Fruit fly (Drosophila melanogaster): ENCODE measurements around the gene CG45012.

Gene CG45012

DNA sequence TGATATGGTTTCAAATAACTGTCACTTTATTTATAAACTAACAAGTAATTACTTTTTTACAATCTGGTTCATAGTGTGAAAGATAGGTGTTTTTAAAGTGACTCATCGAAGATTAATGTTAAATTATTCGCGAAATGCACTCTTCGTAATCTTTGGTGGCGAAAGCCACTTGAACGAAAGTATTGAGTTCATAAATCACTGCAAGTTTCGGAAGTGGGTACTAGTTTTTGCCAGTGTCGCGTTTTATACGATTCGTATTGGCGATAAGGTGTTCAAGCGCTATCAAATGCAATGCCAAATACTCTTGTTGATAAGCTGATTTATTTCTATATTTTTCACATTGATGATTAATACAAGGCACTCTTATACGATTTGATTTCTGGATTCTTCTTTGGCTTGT, 7.1 kb downstream of the CG45012 start:
- no peak for TF ChIP-seq CG1602 (GFP tag; optimal IDR thresholded peaks at IDR 0.05)
- peak; percentile 13 for TF ChIP-seq CG2120 (GFP tag; optimal IDR thresholded peaks at IDR 0.05)
- 0 out of 2 replicates have a peak, but pooled peaks have one; percentile 33 for TF ChIP-seq CG11085 (GFP tag; IDR thresholded peaks at IDR 0.05)
- peak; percentile 0 for TF ChIP-seq gem (tag; optimal IDR thresholded peaks at IDR 0.05)

- TF ChIP-seq CG11504 (tag; optimal IDR thresholded peaks at IDR 0.05) (no peak), sd (tag; optimal IDR thresholded peaks at IDR 0.05) (peak; percentile 14), eve (GFP tag; optimal IDR thresholded peaks at IDR 0.05) (peak in 1 of 2 experiments; percentile 58), Nf-YC (tag; optimal IDR thresholded peaks at IDR 0.05) (peak; percentile 61), CG10543 (GFP tag; optimal IDR thresholded peaks at IDR 0.05) (peak; percentile 8), Doc2 (GFP tag; IDR thresholded peaks at IDR 0.05) (no peak), CG16779 (GFP tag; IDR thresholded peaks at IDR 0.05) (no peak), pho (GFP tag; optimal IDR thresholded peaks at IDR 0.05) (no peak), CG16813 (GFP tag; IDR thresholded peaks at IDR 0.05; ENCODE audit: partially characterized antibody) (no peak), crp (GFP tag; optimal IDR thresholded peaks at IDR 0.05) (no peak), stwl (tag; optimal IDR thresholded peaks at IDR 0.05) (no peak), Nf-YB (GFP tag; optimal IDR thresholded peaks at IDR 0.05) (peak; percentile 79), HLH4C (GFP tag; IDR thresholded peaks at IDR 0.05; ENCODE audit: partially characterized antibody) (no peak), row (GFP tag; IDR thresholded peaks at IDR 0.05) (no peak), CG9876 (GFP tag; optimal IDR thresholded peaks at IDR 0.05) (no peak), Eip74EF (GFP tag; optimal IDR thresholded peaks at IDR 0.05) (no peak), CG18764 (GFP tag; optimal IDR thresholded peaks at IDR 0.05) (no peak), slbo (GFP tag; IDR thresholded peaks at IDR 0.05) (no peak), sim (GFP tag; IDR thresholded peaks at IDR 0.05) (no peak), CG13624 (GFP tag; optimal IDR thresholded peaks at IDR 0.05) (no peak), Med (GFP tag) (peak; percentile 43), CG15601 (tag; optimal IDR thresholded peaks at IDR 0.05) (peak; percentile 41), CG6683 (GFP tag; optimal IDR thresholded peaks at IDR 0.05) (no peak), grn (GFP tag; optimal IDR thresholded peaks at IDR 0.05) (peak; percentile 49), en (GFP tag; optimal IDR thresholded peaks at IDR 0.05) (no peak), GATAe (GFP tag; conservative IDR thresholded peaks at IDR 0.05) (0 out of 2 replicates have a peak, but pooled peaks have one; percentile 25), Trl (optimal IDR thresholded peaks at IDR 0.05) (peak in 1 of 2 experiments; percentile 19), Trl (GFP tag; optimal IDR thresholded peaks at IDR 0.05) (no peak), CG10654 (GFP tag; optimal IDR thresholded peaks at IDR 0.05) (no peak), CG5953 (GFP tag; IDR thresholded peaks at IDR 0.05) (no peak), Xrp1 (GFP tag; IDR thresholded peaks at IDR 0.05) (no peak), CG9932 (GFP tag; IDR thresholded peaks at IDR 0.05) (no peak), chinmo (GFP tag; IDR thresholded peaks at IDR 0.05; ENCODE audit: partially characterized antibody) (peak; percentile 24; the same call in 1 of the 4 replicates), exex (tag; optimal IDR thresholded peaks at IDR 0.05) (peak; percentile 61), CG1529 (GFP tag; optimal IDR thresholded peaks at IDR 0.05) (no peak), sens-2 (GFP tag; IDR thresholded peaks at IDR 0.05) (no peak), CG12155 (GFP tag; optimal IDR thresholded peaks at IDR 0.05) (no peak)
Observed at dm6 chr2L:11842291-11843187, 8.1 kb downstream of the CG45012 start, which contains the start of the genes CG44008, CG14933, CG46426 and CG42486. Gene CG44008, minus strand, starts transcription at chr2L:11842445. Gene CG14933, plus strand, starts transcription at chr2L:11842828. Gene CG46426, plus strand, starts transcription at chr2L:11842828. Gene CG42486, plus strand, starts transcription at chr2L:11843137.

Measured in whole organism, embryonic.